Worm (Caenorhabditis elegans): Measurements from ENCODE around the gene F44G4.7.

DNA sequence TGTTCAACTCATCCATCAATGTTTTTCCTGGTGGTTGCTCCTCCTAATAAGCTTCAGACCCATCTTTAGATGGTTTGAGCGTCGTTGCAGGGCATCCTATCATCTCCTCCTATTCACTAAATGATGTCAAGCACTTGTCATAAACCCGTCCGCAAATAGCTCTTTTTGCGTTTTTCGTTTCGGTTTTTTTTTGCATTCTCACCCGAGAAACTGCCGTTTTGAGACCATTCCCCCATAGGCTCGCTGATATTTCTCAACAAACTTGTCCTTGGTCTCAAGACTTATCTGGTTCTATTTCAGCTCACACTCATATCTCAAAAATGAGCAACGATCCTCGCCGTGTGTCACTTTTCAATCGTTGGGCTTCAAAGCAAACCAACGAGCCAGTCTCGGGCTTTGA is 44.6 kb downstream of the F44G4.7 start, which contains the start of gene cal-2:
- TF ChIP-seq ztf-11 (tag; optimal IDR thresholded peaks at IDR 0.05) (no peak), blmp-1 (tag; optimal IDR thresholded peaks at IDR 0.05; ENCODE audit: insufficient read depth) (no peak), zag-1 (tag; optimal IDR thresholded peaks at IDR 0.05) (no peak), unc-39 (tag; optimal IDR thresholded peaks at IDR 0.05) (no peak), lin-13 (GFP tag; optimal IDR thresholded peaks at IDR 0.05) (no peak), ceh-82 (tag; optimal IDR thresholded peaks at IDR 0.05) (no peak), ama-1 (optimal IDR thresholded peaks at IDR 0.05) (no peak), fos-1 (tag; optimal IDR thresholded peaks at IDR 0.05) (no peak), skn-1 (tag; optimal IDR thresholded peaks at IDR 0.05) (no peak), nhr-237 (tag; optimal IDR thresholded peaks at IDR 0.05) (no peak), nhr-11 (tag; optimal IDR thresholded peaks at IDR 0.05) (no peak)

All from whole organism, L2 larva.